Worm (Caenorhabditis elegans): ENCODE measurements around the gene ZC455.1.

- TF ChIP-seq him-1 (tag; optimal IDR thresholded peaks at IDR 0.05) (peak; percentile 89), dao-5 (tag; optimal IDR thresholded peaks at IDR 0.05) (no peak)
These were observed 45.8 kb downstream of the ZC455.1 start for ce11 chrV:12819155-12819554.
